Fruit fly (Drosophila melanogaster) whole organism, pupa: ENCODE data around the gene Hrb98DE.
A peak's percentile ranks its signal among the peaks of the same experiment; 100 is the strongest.

Source experiments
- CG10348 ChIP-seq: fragments of 200-800 bp; sonication (Bioruptor generic); IDR thresholded peaks from 2 replicates; pipeline ENCODE4 v1.3.6; 2022; ENCODE audit warnings: missing biosample characterization, missing genetic modification characterization
- CG12605 ChIP-seq: fragments of 200-800 bp; sonication (Bioruptor generic); IDR thresholded peaks from 2 replicates; pipeline ENCODE4 v1.3.6; 2022; ENCODE audit warnings: missing biosample characterization, missing genetic modification characterization
- CG13204 ChIP-seq: fragments of 200-800 bp; sonication (Bioruptor generic); optimal IDR thresholded peaks from 2 replicates; lab custom pipeline; 2018; ENCODE audit warnings: missing biosample characterization, mild to moderate bottlenecking, missing genetic modification characterization, moderate library complexity
- CG14655 ChIP-seq: fragments of 200-800 bp; sonication (Bioruptor generic); optimal IDR thresholded peaks from 3 replicates; lab custom pipeline; 2017; ENCODE audit warnings: mild to moderate bottlenecking, missing biosample characterization, missing genetic modification reagents, missing genetic modification characterization
- CG15710 ChIP-seq: fragments of 200-800 bp; sonication (Bioruptor generic); optimal IDR thresholded peaks from 2 replicates; lab custom pipeline; 2018; ENCODE audit warnings: missing biosample characterization, mild to moderate bottlenecking, missing genetic modification characterization, moderate library complexity
- CG17806 ChIP-seq: fragments of 200-800 bp; sonication (Bioruptor generic); optimal IDR thresholded peaks from 2 replicates; lab custom pipeline; 2018; ENCODE audit warnings: missing biosample characterization, mild to moderate bottlenecking, missing genetic modification characterization, moderate library complexity
- CG32121 ChIP-seq: fragments of 200-800 bp; sonication (Bioruptor generic); IDR thresholded peaks from 2 replicates; pipeline ENCODE4 v1.3.6; 2022; ENCODE audit warnings: missing biosample characterization, missing genetic modification characterization
- CG34367 ChIP-seq: fragments of 200-800 bp; sonication (Bioruptor generic); optimal IDR thresholded peaks from 2 replicates; lab custom pipeline; 2018; ENCODE audit warnings: missing biosample characterization, mild to moderate bottlenecking, missing genetic modification characterization
- CG4496 ChIP-seq: fragments of 200-800 bp; sonication (Bioruptor generic); IDR thresholded peaks from 3 replicates; pipeline ENCODE4 v1.3.6; 2022; ENCODE audit warnings: missing biosample characterization, missing genetic modification characterization
- CG8159 ChIP-seq: fragments of 200-800 bp; sonication (Bioruptor generic); optimal IDR thresholded peaks from 3 replicates; lab custom pipeline; 2018; ENCODE audit warnings: missing biosample characterization, mild to moderate bottlenecking, missing genetic modification characterization, moderate library complexity
- CG8301 ChIP-seq: fragments of 200-800 bp; sonication (Bioruptor generic); optimal IDR thresholded peaks from 2 replicates; lab custom pipeline; 2018; ENCODE audit warnings: missing biosample characterization, mild to moderate bottlenecking, missing genetic modification characterization
- CG9948 ChIP-seq: fragments of 200-800 bp; sonication (Bioruptor generic); optimal IDR thresholded peaks from 2 replicates; lab custom pipeline; 2018; ENCODE audit warnings: missing biosample characterization, mild to moderate bottlenecking, missing genetic modification characterization, moderate library complexity
- D1 ChIP-seq: fragments of 200-800 bp; sonication (Bioruptor generic); optimal IDR thresholded peaks from 2 replicates; lab custom pipeline; 2018; ENCODE audit warnings: missing biosample characterization, mild to moderate bottlenecking, missing genetic modification characterization, moderate library complexity
- EcR ChIP-seq: fragments of 200-800 bp; sonication (Bioruptor generic); optimal IDR thresholded peaks from 3 replicates; lab custom pipeline; 2019; ENCODE audit warnings: missing biosample characterization, missing genetic modification characterization, mild to moderate bottlenecking, moderate library complexity, missing genetic modification reagents
- Ets98B ChIP-seq: fragments of 200-800 bp; sonication (Bioruptor generic); IDR thresholded peaks from 2 replicates; pipeline ENCODE4 v1.3.6; 2022; ENCODE audit warnings: missing biosample characterization, missing genetic modification characterization
- Pif1A ChIP-seq: fragments of 200-800 bp; sonication (Bioruptor generic); optimal IDR thresholded peaks from 3 replicates; lab custom pipeline; 2016; ENCODE audit warnings: missing biosample characterization, missing genetic modification characterization
- Pif1B ChIP-seq: fragments of 200-800 bp; sonication (Bioruptor generic); optimal IDR thresholded peaks from 3 replicates; lab custom pipeline; 2016; ENCODE audit warnings: missing biosample characterization, missing genetic modification characterization
- Snoo ChIP-seq: fragments of 200-800 bp; sonication (Bioruptor generic); optimal IDR thresholded peaks from 3 replicates; lab custom pipeline; 2017; ENCODE audit warnings: missing biosample characterization, mild to moderate bottlenecking, missing genetic modification characterization, inconsistent platforms
- fd96Ca ChIP-seq: fragments of 200-800 bp; sonication (Bioruptor generic); IDR thresholded peaks from 3 replicates; pipeline ENCODE4 v1.3.6; 2022; ENCODE audit warnings: missing biosample characterization, missing genetic modification characterization
- gl ChIP-seq: fragments of 200-800 bp; sonication (Bioruptor generic); optimal IDR thresholded peaks from 2 replicates; lab custom pipeline; 2018; ENCODE audit warnings: missing biosample characterization, mild to moderate bottlenecking, missing genetic modification characterization
- rn ChIP-seq: fragments of 200-800 bp; sonication (Bioruptor generic); IDR thresholded peaks from 2 replicates; pipeline ENCODE4 v1.3.6; 2022; ENCODE audit warnings: missing biosample characterization, missing genetic modification characterization

Gene Hrb98DE

DNA sequence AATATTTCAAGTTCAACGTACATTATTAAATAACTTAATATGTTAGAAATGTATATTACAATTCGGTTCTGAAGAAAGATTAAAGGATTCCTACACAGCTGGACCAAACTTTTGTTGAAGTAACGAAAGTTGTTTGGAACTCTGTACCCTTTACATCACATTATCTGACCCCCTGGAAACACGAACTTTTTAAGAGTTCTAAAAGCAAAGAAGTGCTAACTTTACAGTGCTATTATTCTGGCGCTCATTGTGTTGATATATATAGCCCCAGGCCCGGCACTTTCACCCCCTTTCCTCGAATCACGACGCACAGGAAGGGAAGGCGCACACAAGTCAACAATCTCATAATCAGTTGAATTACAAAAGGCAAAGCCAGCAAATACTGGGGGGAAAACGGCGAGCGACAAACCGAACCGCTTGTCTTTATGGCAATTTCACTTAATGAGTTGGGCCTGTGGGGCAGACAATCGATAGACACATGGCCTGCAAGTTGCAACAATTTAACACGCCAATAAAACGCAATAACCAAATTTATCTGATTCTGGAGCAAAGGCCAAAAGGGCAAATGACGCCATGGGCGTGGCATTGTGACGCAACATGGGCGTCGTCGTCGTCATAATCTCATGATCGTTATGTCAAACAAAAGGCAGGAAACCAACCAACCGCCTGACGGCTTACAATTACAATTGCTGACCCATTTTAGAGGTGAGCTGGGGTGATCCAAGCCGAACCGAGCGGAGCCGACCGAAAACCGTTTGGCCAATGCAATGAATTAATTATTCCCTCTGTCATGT, 29.7 kb downstream of the Hrb98DE start:
- TF ChIP-seq CG17806 (tag; lab: Kevin White, UChicago) (no peak), CG15710 (tag; lab: Kevin White, UChicago) (peak; percentile 51), CG14655 (peak; percentile 56), CG9948 (tag; lab: Kevin White, UChicago) (peak; percentile 13), Ets98B (GFP tag; lab: Robert Waterston, UW) (peak; percentile 40), CG8159 (tag; lab: Kevin White, UChicago) (peak; percentile 64), Snoo (tag; lab: Kevin White, UChicago) (peak; percentile 31), D1 (no peak), EcR (GFP tag; lab: Kevin White, UChicago) (peak; percentile 83), CG8301 (tag; lab: Kevin White, UChicago) (peak; percentile 21), CG4496 (GFP tag; lab: Robert Waterston, UW) (peak; percentile 48; the same call in 1 of the 3 replicates), CG12605 (no peak), CG34367 (no peak), rn (GFP tag; lab: Robert Waterston, UW) (no peak), CG13204 (peak; percentile 19), Pif1A (GFP tag; lab: Kevin White, UChicago) (peak; percentile 47), CG32121 (GFP tag; lab: Robert Waterston, UW) (no peak), CG10348 (GFP tag; lab: Robert Waterston, UW) (no peak), gl (tag; lab: Kevin White, UChicago) (no peak), Pif1B (GFP tag; lab: Kevin White, UChicago) (peak; percentile 31), fd96Ca (GFP tag; lab: Robert Waterston, UW) (no peak; the same call in 1 of the 3 replicates)

DNA sequence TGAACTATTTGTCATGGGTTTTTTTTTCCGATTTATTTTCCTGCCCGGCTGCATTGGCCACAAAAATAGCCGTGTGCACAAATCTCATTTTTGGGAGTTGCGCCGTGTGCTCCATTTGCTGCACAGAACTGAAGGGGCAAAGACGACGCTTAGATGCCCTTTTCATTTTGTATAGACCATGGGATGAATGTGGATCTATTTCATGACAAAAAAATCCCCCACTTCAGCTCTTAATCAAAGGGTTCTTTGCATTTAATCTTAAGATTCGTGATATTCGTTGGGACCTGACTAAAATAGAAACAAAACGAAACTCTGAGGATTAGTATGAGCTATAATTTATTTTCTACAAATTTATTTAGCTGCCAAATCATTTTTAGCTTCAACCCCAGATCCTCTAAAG, 30.5 kb downstream of the Hrb98DE start:
- TF ChIP-seq CG10348 (GFP tag; lab: Robert Waterston, UW) (no peak), CG14655 (peak; percentile 37), CG8301 (tag; lab: Kevin White, UChicago) (peak; percentile 26), CG12605 (no peak)

DNA sequence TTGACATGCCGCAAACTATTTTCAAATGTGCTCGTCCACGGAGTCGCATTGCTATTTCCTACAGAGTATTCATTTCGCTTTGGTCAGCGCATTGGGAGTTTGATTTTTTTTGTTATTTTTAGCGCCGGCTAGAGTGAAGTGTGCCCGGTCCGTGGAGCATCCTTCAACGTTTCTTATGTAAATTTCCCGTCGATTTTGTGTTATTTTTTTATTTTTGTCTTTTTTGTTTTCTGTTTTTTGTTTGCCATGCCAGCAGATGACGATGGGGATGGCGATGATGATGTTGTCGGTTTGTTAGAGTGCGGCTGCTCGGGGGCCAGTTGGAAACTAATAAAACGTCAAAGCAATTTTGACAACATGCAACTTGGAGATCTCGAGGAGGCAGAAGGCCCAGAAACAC, 31.2 kb downstream of the Hrb98DE start:
- TF ChIP-seq Pif1A (GFP tag; lab: Kevin White, UChicago) = no peak
- peak; percentile 45; the same call in 1 of the 2 replicates for TF ChIP-seq CG32121 (GFP tag; lab: Robert Waterston, UW)

DNA sequence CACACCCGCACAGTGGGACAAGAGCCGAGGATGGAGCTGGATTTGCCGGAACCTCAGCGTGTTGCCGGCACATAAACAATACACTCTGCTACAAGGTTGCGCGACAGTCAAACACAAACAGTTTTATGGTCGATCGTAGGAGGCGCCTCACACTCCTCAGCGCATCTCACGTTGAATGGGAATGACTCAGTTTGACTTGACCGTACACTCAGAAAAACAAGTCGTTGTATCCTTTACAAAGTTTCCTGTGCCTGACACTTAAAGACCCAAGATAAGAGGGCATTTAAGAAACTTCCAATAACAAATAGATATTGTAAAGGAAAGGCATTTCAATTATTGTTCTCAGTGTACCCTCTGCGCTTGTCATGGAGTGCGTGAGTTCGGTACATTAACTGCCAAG, 32.1 kb downstream of the Hrb98DE start:
- peak; percentile 77 for TF ChIP-seq fd96Ca (GFP tag; lab: Robert Waterston, UW)
- no peak for TF ChIP-seq D1
- TF ChIP-seq Ets98B (GFP tag; lab: Robert Waterston, UW) = peak; percentile 61
- peak; percentile 33 for TF ChIP-seq CG9948 (tag; lab: Kevin White, UChicago)
- peak; percentile 55; the same call in 1 of the 2 replicates for TF ChIP-seq CG32121 (GFP tag; lab: Robert Waterston, UW)
- TF ChIP-seq CG17806 (tag; lab: Kevin White, UChicago) = peak; percentile 50
- no peak for TF ChIP-seq Pif1B (GFP tag; lab: Kevin White, UChicago)
- TF ChIP-seq CG13204 = no peak
- TF ChIP-seq CG8301 (tag; lab: Kevin White, UChicago) = peak; percentile 55
- TF ChIP-seq CG15710 (tag; lab: Kevin White, UChicago) = no peak
- TF ChIP-seq CG14655 = peak; percentile 64
- TF ChIP-seq CG10348 (GFP tag; lab: Robert Waterston, UW) = no peak
- peak; percentile 43; the same call in 1 of the 2 replicates for TF ChIP-seq rn (GFP tag; lab: Robert Waterston, UW)
- peak; percentile 76 for TF ChIP-seq CG4496 (GFP tag; lab: Robert Waterston, UW)
- TF ChIP-seq Pif1A (GFP tag; lab: Kevin White, UChicago) = peak; percentile 20
- TF ChIP-seq CG12605 = 0 out of 2 replicates have a peak, but pooled peaks have one; percentile 24
- TF ChIP-seq Snoo (tag; lab: Kevin White, UChicago) = no peak
- no peak for TF ChIP-seq gl (tag; lab: Kevin White, UChicago)
- TF ChIP-seq EcR (GFP tag; lab: Kevin White, UChicago) = no peak
- TF ChIP-seq CG34367 = peak; percentile 8
- TF ChIP-seq CG8159 (tag; lab: Kevin White, UChicago) = peak; percentile 51

DNA sequence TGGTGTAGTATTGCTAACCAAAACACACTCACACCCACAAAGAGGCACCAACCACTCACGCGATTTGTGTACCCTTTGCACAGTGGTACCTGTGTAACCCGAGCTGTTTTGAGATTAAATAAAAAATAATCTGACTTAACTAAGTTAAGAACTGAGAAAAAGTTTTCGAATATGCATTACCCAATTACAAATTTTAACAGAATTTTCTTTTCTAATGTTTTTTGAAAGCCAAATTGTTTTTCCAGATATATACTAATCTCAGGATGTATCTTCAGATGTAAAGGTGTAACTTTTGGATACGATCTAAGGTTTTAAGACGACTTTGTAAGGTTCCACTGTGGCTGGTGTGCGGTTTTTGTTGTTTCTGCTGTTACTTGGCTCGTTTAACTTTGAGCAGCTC, 34.1 kb downstream of the Hrb98DE start:
- TF ChIP-seq CG8159 (tag; lab: Kevin White, UChicago) (peak; percentile 56), Snoo (tag; lab: Kevin White, UChicago) (peak; percentile 54), CG15710 (tag; lab: Kevin White, UChicago) (peak; percentile 54), CG10348 (GFP tag; lab: Robert Waterston, UW) (no peak), gl (tag; lab: Kevin White, UChicago) (no peak), D1 (no peak), EcR (GFP tag; lab: Kevin White, UChicago) (no peak), Pif1B (GFP tag; lab: Kevin White, UChicago) (peak; percentile 62), CG17806 (tag; lab: Kevin White, UChicago) (peak; percentile 53), CG9948 (tag; lab: Kevin White, UChicago) (peak; percentile 33), CG34367 (peak; percentile 23), Pif1A (GFP tag; lab: Kevin White, UChicago) (peak; percentile 73), CG4496 (GFP tag; lab: Robert Waterston, UW) (peak; percentile 34; the same call in 1 of the 3 replicates), fd96Ca (GFP tag; lab: Robert Waterston, UW) (peak; percentile 14; the same call in 1 of the 3 replicates), CG13204 (no peak), CG8301 (tag; lab: Kevin White, UChicago) (peak; percentile 54), rn (GFP tag; lab: Robert Waterston, UW) (peak; percentile 61), CG14655 (peak; percentile 66), CG32121 (GFP tag; lab: Robert Waterston, UW) (peak; percentile 60), Ets98B (GFP tag; lab: Robert Waterston, UW) (peak; percentile 47), CG12605 (no peak)
